Fruit fly (Drosophila melanogaster) whole organism, embryonic: ENCODE results near the gene nudC.
A peak's percentile ranks its signal among the peaks of the same experiment; 100 is the strongest.

Source experiments
- BEAF-32 ChIP-seq: fragments of 200-800 bp; sonication (Bioruptor generic); optimal IDR thresholded peaks from 3 replicates; lab custom pipeline; 2017; ENCODE audit warnings: missing biosample characterization, missing genetic modification characterization, mild to moderate bottlenecking, moderate library complexity, missing genetic modification reagents
- Blimp-1 ChIP-seq: fragments of 200-800 bp; sonication (Bioruptor generic); optimal IDR thresholded peaks from 3 replicates; lab custom pipeline; 2018; ENCODE audit warnings: missing biosample characterization, missing genetic modification characterization, mild to moderate bottlenecking, moderate library complexity, missing genetic modification reagents
- Bteb2 ChIP-seq: fragments of 200-800 bp; sonication (Bioruptor generic); optimal IDR thresholded peaks from 2 replicates; lab custom pipeline; 2016; ENCODE audit warnings: missing biosample characterization, missing genetic modification characterization
- CG10267 ChIP-seq: fragments of 200-800 bp; sonication (Bioruptor generic); optimal IDR thresholded peaks from 2 replicates; lab custom pipeline; 2018; ENCODE audit warnings: missing biosample characterization, mild to moderate bottlenecking, missing genetic modification characterization, moderate library complexity
- CG10462 ChIP-seq: fragments of 200-800 bp; sonication (Bioruptor generic); optimal IDR thresholded peaks from 2 replicates; lab custom pipeline; 2016; ENCODE audit warnings: missing biosample characterization, missing genetic modification characterization
- CG11723 ChIP-seq: fragments of 200-800 bp; sonication (Bioruptor generic); optimal IDR thresholded peaks from 2 replicates; lab custom pipeline; 2017; ENCODE audit warnings: missing biosample characterization, mild to moderate bottlenecking, missing genetic modification characterization
- CG14441 ChIP-seq: fragments of 200-800 bp; sonication (Bioruptor generic); IDR thresholded peaks from 2 replicates; pipeline ENCODE4 v1.3.6; 2022; ENCODE audit warnings: missing biosample characterization, missing genetic modification characterization
- CG14710 ChIP-seq: fragments of 200-800 bp; sonication (Bioruptor generic); optimal IDR thresholded peaks from 3 replicates; lab custom pipeline; 2019; ENCODE audit warnings: missing biosample characterization, mild to moderate bottlenecking, missing genetic modification characterization, moderate library complexity
- CG16815 ChIP-seq: fragments of 200-800 bp; sonication (Bioruptor generic); optimal IDR thresholded peaks from 3 replicates; lab custom pipeline; 2017; ENCODE audit warnings: missing biosample characterization, mild to moderate bottlenecking, missing genetic modification characterization
- CG17802 ChIP-seq: fragments of 200-800 bp; sonication (Bioruptor generic); optimal IDR thresholded peaks from 2 replicates; lab custom pipeline; 2018; ENCODE audit warnings: missing biosample characterization, mild to moderate bottlenecking, missing genetic modification characterization, moderate library complexity
- CG2116 ChIP-seq: fragments of 200-800 bp; sonication (Bioruptor generic); optimal IDR thresholded peaks from 3 replicates; lab custom pipeline; 2018; ENCODE audit warnings: missing biosample characterization, mild to moderate bottlenecking, missing genetic modification characterization
- CG2712 ChIP-seq: fragments of 200-800 bp; optimal IDR thresholded peaks from 3 replicates; lab custom pipeline; 2019; ENCODE audit warnings: missing biosample characterization, mild to moderate bottlenecking, missing genetic modification characterization, moderate library complexity
- CG2889 ChIP-seq: fragments of 200-800 bp; sonication (Bioruptor generic); IDR thresholded peaks from 3 replicates; pipeline ENCODE4 v1.3.6; 2022; ENCODE audit warnings: missing biosample characterization, missing genetic modification characterization
- CG3281 ChIP-seq: fragments of 200-800 bp; sonication (Bioruptor generic); optimal IDR thresholded peaks from 3 replicates; lab custom pipeline; 2017; ENCODE audit warnings: missing biosample characterization, mild to moderate bottlenecking, missing genetic modification characterization
- CG33557 ChIP-seq: fragments of 200-800 bp; sonication (Bioruptor generic); optimal IDR thresholded peaks from 2 replicates; lab custom pipeline; 2019; ENCODE audit warnings: missing biosample characterization, mild to moderate bottlenecking, missing genetic modification characterization, moderate library complexity
- CG6272 ChIP-seq: fragments of 200-800 bp; sonication (Bioruptor generic); IDR thresholded peaks from 2 replicates; pipeline ENCODE4 v1.3.6; 2022; ENCODE audit warnings: missing biosample characterization, missing genetic modification characterization
- CG6765 ChIP-seq: fragments of 200-800 bp; sonication (Bioruptor generic); optimal IDR thresholded peaks from 3 replicates; lab custom pipeline; 2017; ENCODE audit warnings: missing biosample characterization, mild to moderate bottlenecking, missing genetic modification characterization
- CG7271 ChIP-seq: fragments of 200-800 bp; sonication (Bioruptor generic); optimal IDR thresholded peaks from 2 replicates; lab custom pipeline; 2018; ENCODE audit warnings: missing biosample characterization, mild to moderate bottlenecking, missing genetic modification characterization, moderate library complexity
- CG9932 ChIP-seq: fragments of 200-800 bp; sonication (Bioruptor generic); IDR thresholded peaks from 2 replicates; pipeline ENCODE4 v1.3.6; 2022; ENCODE audit warnings: missing biosample characterization, missing genetic modification characterization
- CoRest ChIP-seq: fragments of 200-800 bp; sonication (Bioruptor generic); optimal IDR thresholded peaks from 3 replicates; lab custom pipeline; 2018; ENCODE audit warnings: missing biosample characterization, mild to moderate bottlenecking, missing genetic modification characterization, moderate library complexity
- D19A ChIP-seq: fragments of 200-800 bp; optimal IDR thresholded peaks from 3 replicates; lab custom pipeline; 2019; ENCODE audit warnings: missing biosample characterization, mild to moderate bottlenecking, missing genetic modification characterization, moderate library complexity
- Dip3 ChIP-seq: fragments of 200-800 bp; sonication (Bioruptor generic); optimal IDR thresholded peaks from 3 replicates; lab custom pipeline; 2016; ENCODE audit warnings: missing biosample characterization, missing genetic modification characterization
- Dp ChIP-seq: fragments of 200-800 bp; sonication (Bioruptor generic); optimal IDR thresholded peaks from 2 replicates; lab custom pipeline; 2018; ENCODE audit warnings: missing biosample characterization, mild to moderate bottlenecking, missing genetic modification characterization, moderate library complexity
- E2f1 ChIP-seq: fragments of 200-800 bp; sonication (Bioruptor generic); IDR thresholded peaks from 2 replicates; pipeline ENCODE4 v1.3.6; 2022; ENCODE audit warnings: missing biosample characterization, missing genetic modification characterization
- Fer2 ChIP-seq: fragments of 200-800 bp; sonication (Bioruptor generic); optimal IDR thresholded peaks from 2 replicates; lab custom pipeline; 2018; ENCODE audit warnings: missing biosample characterization, mild to moderate bottlenecking, missing genetic modification characterization, moderate library complexity
- HLH3B ChIP-seq: fragments of 200-800 bp; sonication (Bioruptor generic); IDR thresholded peaks from 2 replicates; pipeline ENCODE4 v1.3.6; 2022; ENCODE audit warnings: missing biosample characterization, missing genetic modification characterization
- HLH4C ChIP-seq: fragments of 200-800 bp; sonication (Bioruptor generic); IDR thresholded peaks from 3 replicates; pipeline ENCODE4 v1.3.6; 2022; ENCODE audit warnings: missing biosample characterization, missing genetic modification characterization; ENCODE audit not compliant: partially characterized antibody
- Hr3 ChIP-seq: fragments of 200-800 bp; sonication (Bioruptor generic); optimal IDR thresholded peaks from 3 replicates; lab custom pipeline; 2016; ENCODE audit warnings: missing biosample characterization, missing genetic modification characterization
- Oli ChIP-seq: fragments of 200-800 bp; sonication (Bioruptor generic); optimal IDR thresholded peaks from 2 replicates; lab custom pipeline; 2018; ENCODE audit warnings: missing biosample characterization, mild to moderate bottlenecking, missing genetic modification characterization, moderate library complexity
- PHDP ChIP-seq: fragments of 200-800 bp; sonication (Bioruptor generic); optimal IDR thresholded peaks from 3 replicates; lab custom pipeline; 2018; ENCODE audit warnings: missing biosample characterization, mild to moderate bottlenecking, missing genetic modification characterization, moderate library complexity
- Ptx1 ChIP-seq: fragments of 200-800 bp; sonication (Bioruptor generic); IDR thresholded peaks from 2 replicates; pipeline ENCODE4 v1.3.6; 2022; ENCODE audit warnings: missing biosample characterization, missing genetic modification characterization
- YL-1 ChIP-seq: fragments of 200-800 bp; sonication (Bioruptor generic); optimal IDR thresholded peaks from 3 replicates; lab custom pipeline; 2017; ENCODE audit warnings: missing biosample characterization, mild to moderate bottlenecking, missing genetic modification characterization
- amos ChIP-seq: fragments of 200-800 bp; sonication (Bioruptor generic); IDR thresholded peaks from 2 replicates; pipeline ENCODE4 v1.3.6; 2022; ENCODE audit warnings: missing biosample characterization, missing genetic modification characterization; ENCODE audit not compliant: partially characterized antibody
- ara ChIP-seq: fragments of 200-800 bp; sonication (Bioruptor generic); IDR thresholded peaks from 2 replicates; pipeline ENCODE4 v1.3.6; 2022; ENCODE audit warnings: missing biosample characterization, missing genetic modification characterization
- ato ChIP-seq: fragments of 200-800 bp; sonication (Bioruptor generic); IDR thresholded peaks from 2 replicates; pipeline ENCODE4 v1.3.6; 2022; ENCODE audit warnings: missing biosample characterization, missing genetic modification characterization; ENCODE audit not compliant: partially characterized antibody
- bcd ChIP-seq: fragments of 200-800 bp; sonication (Bioruptor generic); optimal IDR thresholded peaks from 2 replicates; lab custom pipeline; 2017; ENCODE audit warnings: missing biosample characterization, mild to moderate bottlenecking, missing genetic modification characterization
- gcm ChIP-seq: fragments of 200-800 bp; sonication (Bioruptor generic); optimal IDR thresholded peaks from 2 replicates; lab custom pipeline; 2019; ENCODE audit warnings: missing biosample characterization, mild to moderate bottlenecking, missing genetic modification characterization, moderate library complexity
- pfk ChIP-seq: fragments of 200-800 bp; sonication (Bioruptor generic); optimal IDR thresholded peaks from 2 replicates; lab custom pipeline; 2018; ENCODE audit warnings: missing biosample characterization, mild to moderate bottlenecking, missing genetic modification characterization, moderate library complexity
- pzg ChIP-seq: fragments of 200-800 bp; sonication (Bioruptor generic); optimal IDR thresholded peaks from 3 replicates; lab custom pipeline; 2018; ENCODE audit warnings: missing biosample characterization, mild to moderate bottlenecking, missing genetic modification characterization, moderate library complexity
- schlank ChIP-seq: fragments of 200-800 bp; sonication (Bioruptor generic); optimal IDR thresholded peaks from 2 replicates; lab custom pipeline; 2018; ENCODE audit warnings: missing biosample characterization, mild to moderate bottlenecking, missing genetic modification characterization
- sd ChIP-seq: fragments of 200-800 bp; sonication (Bioruptor generic); optimal IDR thresholded peaks from 3 replicates; lab custom pipeline; 2018; ENCODE audit warnings: missing biosample characterization, mild to moderate bottlenecking, missing genetic modification characterization, moderate library complexity
- sens ChIP-seq: fragments of 200-800 bp; sonication (Bioruptor generic); peaks from one replicate; lab custom pipeline; 2016; ENCODE audit warnings: missing biosample characterization, missing genetic modification characterization
- sens-2 ChIP-seq: fragments of 200-800 bp; sonication (Bioruptor generic); IDR thresholded peaks from 2 replicates; pipeline ENCODE4 v1.3.6; 2022; ENCODE audit warnings: missing biosample characterization, missing genetic modification characterization
- ssp ChIP-seq: fragments of 200-800 bp; sonication (Bioruptor generic); IDR thresholded peaks from 2 replicates; pipeline ENCODE4 v1.3.6; 2022; ENCODE audit warnings: missing biosample characterization, missing genetic modification characterization
- tgo ChIP-seq: fragments of 200-800 bp; sonication (Bioruptor generic); IDR thresholded peaks from 3 replicates; pipeline ENCODE4 v1.3.6; 2022; ENCODE audit warnings: missing biosample characterization, missing genetic modification characterization
- tin ChIP-seq: fragments of 200-800 bp; sonication (Bioruptor generic); optimal IDR thresholded peaks from 3 replicates; lab custom pipeline; 2016; ENCODE audit warnings: missing biosample characterization, missing genetic modification characterization
- tx ChIP-seq: fragments of 200-800 bp; sonication (Bioruptor generic); optimal IDR thresholded peaks from 2 replicates; lab custom pipeline; 2016; ENCODE audit warnings: missing biosample characterization, missing genetic modification characterization
- unc-4 ChIP-seq: fragments of 200-800 bp; sonication (Bioruptor generic); IDR thresholded peaks from 2 replicates; pipeline ENCODE4 v1.3.6; 2022; ENCODE audit warnings: missing biosample characterization, missing genetic modification characterization; ENCODE audit not compliant: partially characterized antibody
- wek ChIP-seq: fragments of 200-800 bp; sonication (Bioruptor generic); optimal IDR thresholded peaks from 3 replicates; lab custom pipeline; 2018; ENCODE audit warnings: missing biosample characterization, mild to moderate bottlenecking, missing genetic modification characterization, moderate library complexity

The nudC gene

dm6 chr3L:16779704-16780173, 25.1 kb upstream of the nudC start, which contains the start of the genes mus302 and CG9705 (continued):
- TF ChIP-seq CG10267 (tag; lab: Kevin White, UChicago) = peak; percentile 69
- peak; percentile 49 for TF ChIP-seq CG16815
- TF ChIP-seq HLH3B (GFP tag; lab: Robert Waterston, UW) = no peak
- TF ChIP-seq CG2712 (tag; lab: Kevin White, UChicago) = peak; percentile 73
- peak; percentile 45 for TF ChIP-seq CG3281 (GFP tag; lab: Kevin White, UChicago)
- no peak for TF ChIP-seq CG6765 (GFP tag; lab: Kevin White, UChicago)
- no peak for TF ChIP-seq pfk
- TF ChIP-seq CG7271 (tag; lab: Kevin White, UChicago) = peak; percentile 62
- TF ChIP-seq tx (GFP tag; lab: Kevin White, UChicago) = no peak
- TF ChIP-seq ara (GFP tag; lab: Robert Waterston, UW) = peak; percentile 21; the same call in 1 of the 2 replicates
- TF ChIP-seq ssp (GFP tag; lab: Robert Waterston, UW) = peak; percentile 85
- TF ChIP-seq CG6272 (GFP tag; lab: Robert Waterston, UW) = 0 out of 2 replicates have a peak, but pooled peaks have one; percentile 18
- TF ChIP-seq unc-4 (GFP tag; lab: Robert Waterston, UW) = peak; percentile 66
- TF ChIP-seq Oli = peak; percentile 8
- no peak for TF ChIP-seq ato (GFP tag; lab: Robert Waterston, UW)
- TF ChIP-seq schlank (tag; lab: Kevin White, UChicago) = no peak
- TF ChIP-seq PHDP (tag; lab: Kevin White, UChicago) = peak; percentile 32
- TF ChIP-seq wek (GFP tag; lab: Kevin White, UChicago) = no peak
- TF ChIP-seq Ptx1 (GFP tag; lab: Robert Waterston, UW) = peak; percentile 41
- TF ChIP-seq sens-2 (GFP tag; lab: Robert Waterston, UW) = no peak
- no peak for TF ChIP-seq CG10462 (GFP tag; lab: Kevin White, UChicago)
- TF ChIP-seq gcm (GFP tag; lab: Kevin White, UChicago) = peak; percentile 19
- peak; percentile 56 for TF ChIP-seq Hr3 (GFP tag; lab: Kevin White, UChicago)
- TF ChIP-seq sd = peak; percentile 11
- peak; percentile 7 for TF ChIP-seq CG11723 (GFP tag; lab: Kevin White, UChicago)
- TF ChIP-seq bcd (GFP tag; lab: Kevin White, UChicago) = peak; percentile 20
- TF ChIP-seq pzg (GFP tag; lab: Kevin White, UChicago) = peak; percentile 34
- peak; percentile 77 for TF ChIP-seq sens (GFP tag; lab: Kevin White, UChicago)
- 0 out of 3 replicates have a peak, but pooled peaks have one; percentile 25 for TF ChIP-seq CG2889 (GFP tag; lab: Robert Waterston, UW)
- TF ChIP-seq Fer2 = peak; percentile 38
- TF ChIP-seq tin (GFP tag; lab: Kevin White, UChicago) = peak; percentile 34
- TF ChIP-seq YL-1 (GFP tag; lab: Kevin White, UChicago) = peak; percentile 10
- peak; percentile 12 for TF ChIP-seq D19A
- peak; percentile 86 for TF ChIP-seq BEAF-32 (GFP tag; lab: Kevin White, UChicago)
- peak; percentile 78 for TF ChIP-seq CG14710 (tag; lab: Kevin White, UChicago)
- TF ChIP-seq CG33557 = peak; percentile 38
- peak; percentile 48 for TF ChIP-seq CG2116 (GFP tag; lab: Kevin White, UChicago)
- peak; percentile 7 for TF ChIP-seq Dip3 (GFP tag; lab: Kevin White, UChicago)
- TF ChIP-seq HLH4C (GFP tag; lab: Robert Waterston, UW) = peak; percentile 52; the same call in 1 of the 3 replicates
- peak; percentile 56 for TF ChIP-seq amos (GFP tag; lab: Robert Waterston, UW)
- TF ChIP-seq Bteb2 = peak; percentile 2
- TF ChIP-seq E2f1 (GFP tag; lab: Robert Waterston, UW) = peak; percentile 14; the same call in 1 of the 2 replicates
- peak; percentile 31 for TF ChIP-seq Blimp-1 (GFP tag; lab: Kevin White, UChicago)
- peak; percentile 68 for TF ChIP-seq Dp
- peak; percentile 33 for TF ChIP-seq CG17802
- peak; percentile 75 for TF ChIP-seq CoRest (tag; lab: Kevin White, UChicago)
- TF ChIP-seq CG9932 (GFP tag; lab: Robert Waterston, UW) = peak; percentile 73
- TF ChIP-seq tgo (GFP tag; lab: Robert Waterston, UW) = peak; percentile 59
- TF ChIP-seq CG14441 = peak; percentile 33; the same call in 1 of the 2 replicates
